Worm (Caenorhabditis elegans) whole organism, late embryonic: ENCODE measurements around the gene R01H2.8.

Experiments used
- C08G9.2 ChIP-seq: sonication (generic microtip); optimal IDR thresholded peaks from 2 replicates; lab custom pipeline; 2016; ENCODE audit warnings: mild to moderate bottlenecking, missing genetic modification characterization, moderate library complexity, missing compliant biosample characterization
- C38D4.7 ChIP-seq: fragments of 200-800 bp; sonication (Bioruptor generic); optimal IDR thresholded peaks from 2 replicates; lab custom pipeline; 2018; ENCODE audit warnings: mild to moderate bottlenecking, missing genetic modification characterization, moderate library complexity, missing compliant biosample characterization
- F13H6.1 ChIP-seq: sonication (generic microtip); optimal IDR thresholded peaks from 2 replicates; lab custom pipeline; 2016; ENCODE audit warnings: missing genetic modification characterization, missing compliant biosample characterization
- K09A11.1 ChIP-seq: sonication (generic microtip); optimal IDR thresholded peaks from 2 replicates; lab custom pipeline; 2017; ENCODE audit warnings: antibody characterized with exemption, mild to moderate bottlenecking, missing genetic modification characterization, missing compliant biosample characterization; ENCODE audit not compliant: insufficient read depth
- T23F11.4 ChIP-seq: fragments of 200-800 bp; sonication (Bioruptor generic); optimal IDR thresholded peaks from 2 replicates; lab custom pipeline; 2018; ENCODE audit warnings: mild to moderate bottlenecking, missing genetic modification characterization, missing compliant biosample characterization
- Y22D7AL.16 ChIP-seq: sonication (generic microtip); optimal IDR thresholded peaks from 2 replicates; lab custom pipeline; 2016; ENCODE audit warnings: missing genetic modification characterization, missing compliant biosample characterization
- ahr-1 ChIP-seq: sonication (generic microtip); optimal IDR thresholded peaks from 2 replicates; lab custom pipeline; 2016; ENCODE audit warnings: missing genetic modification characterization, missing compliant biosample characterization
- ceh-14 ChIP-seq: sonication (generic microtip); optimal IDR thresholded peaks from 2 replicates; lab custom pipeline; 2016; ENCODE audit warnings: missing genotype, missing genetic modification characterization, missing compliant biosample characterization
- ceh-18 ChIP-seq: sonication (generic microtip); optimal IDR thresholded peaks from 2 replicates; lab custom pipeline; 2016; ENCODE audit warnings: missing genetic modification characterization, missing compliant biosample characterization
- ceh-19 ChIP-seq: fragments of 200-800 bp; sonication (Bioruptor generic); optimal IDR thresholded peaks from 2 replicates; lab custom pipeline; 2018; ENCODE audit warnings: mild to moderate bottlenecking, missing genetic modification characterization, missing compliant biosample characterization
- ceh-2 ChIP-seq: sonication (generic microtip); optimal IDR thresholded peaks from 2 replicates; lab custom pipeline; 2016; ENCODE audit warnings: missing genotype, missing genetic modification characterization, missing compliant biosample characterization
- ceh-24 ChIP-seq: sonication (generic microtip); optimal IDR thresholded peaks from 2 replicates; lab custom pipeline; 2016; ENCODE audit warnings: mild to moderate bottlenecking, missing genetic modification characterization, missing compliant biosample characterization
- ceh-31 ChIP-seq: sonication (generic microtip); optimal IDR thresholded peaks from 2 replicates; lab custom pipeline; 2016; ENCODE audit warnings: missing genetic modification characterization, missing compliant biosample characterization
- ceh-34 ChIP-seq: sonication (generic microtip); optimal IDR thresholded peaks from 2 replicates; lab custom pipeline; 2016; ENCODE audit warnings: mild to moderate bottlenecking, missing genetic modification characterization, missing compliant biosample characterization
- ceh-45 ChIP-seq: fragments of 200-800 bp; sonication (Bioruptor generic); IDR thresholded peaks from 2 replicates; pipeline ENCODE4 v1.3.6; 2022; ENCODE audit warnings: missing genetic modification reagents, missing genetic modification characterization, missing compliant biosample characterization
- ceh-9 ChIP-seq: sonication (generic microtip); optimal IDR thresholded peaks from 2 replicates; lab custom pipeline; 2016; ENCODE audit warnings: mild to moderate bottlenecking, missing genetic modification characterization, inconsistent platforms, missing compliant biosample characterization
- che-1 ChIP-seq: sonication (generic microtip); optimal IDR thresholded peaks from 2 replicates; lab custom pipeline; 2016; ENCODE audit warnings: mild to moderate bottlenecking, missing genetic modification characterization, missing compliant biosample characterization
- dmd-4 ChIP-seq: sonication (generic microtip); optimal IDR thresholded peaks from 2 replicates; lab custom pipeline; 2016; ENCODE audit warnings: borderline replicate concordance, missing genetic modification characterization, missing compliant biosample characterization
- elt-2 ChIP-seq: sonication (generic microtip); optimal IDR thresholded peaks from 2 replicates; lab custom pipeline; 2016; ENCODE audit warnings: missing genetic modification reagents, missing genetic modification characterization, missing compliant biosample characterization
- elt-4 ChIP-seq: sonication (generic microtip); optimal IDR thresholded peaks from 2 replicates; lab custom pipeline; 2016; ENCODE audit warnings: missing genetic modification characterization, missing compliant biosample characterization
- ets-4 ChIP-seq: sonication (generic microtip); optimal IDR thresholded peaks from 2 replicates; lab custom pipeline; 2016; ENCODE audit warnings: missing genetic modification characterization, missing compliant biosample characterization
- fax-1 ChIP-seq: sonication (generic microtip); optimal IDR thresholded peaks from 2 replicates; lab custom pipeline; 2016; ENCODE audit warnings: missing genotype, missing genetic modification characterization, missing compliant biosample characterization
- fkh-10 ChIP-seq: fragments of 150-350 bp; optimal IDR thresholded peaks from 2 replicates; lab custom pipeline; 2014; ENCODE audit warnings: missing biosample characterization, missing genetic modification reagents, missing genetic modification characterization
- fkh-6 ChIP-seq: sonication (generic microtip); optimal IDR thresholded peaks from 2 replicates; lab custom pipeline; 2016; ENCODE audit warnings: missing genetic modification characterization, missing compliant biosample characterization
- gmeb-2 ChIP-seq: sonication (generic microtip); optimal IDR thresholded peaks from 2 replicates; lab custom pipeline; 2016; ENCODE audit warnings: missing genetic modification characterization, inconsistent platforms, missing compliant biosample characterization
- hlh-15 ChIP-seq: sonication (generic microtip); optimal IDR thresholded peaks from 2 replicates; lab custom pipeline; 2016; ENCODE audit warnings: missing genetic modification characterization, missing compliant biosample characterization
- hlh-6 ChIP-seq: sonication (generic microtip); optimal IDR thresholded peaks from 2 replicates; lab custom pipeline; 2016; ENCODE audit warnings: missing genotype, missing genetic modification characterization, missing compliant biosample characterization
- lim-6 ChIP-seq: sonication (generic microtip); optimal IDR thresholded peaks from 2 replicates; lab custom pipeline; 2016; ENCODE audit warnings: missing genetic modification characterization, missing compliant biosample characterization
- lin-11 ChIP-seq: fragments of 200-800 bp; sonication (Bioruptor generic); optimal IDR thresholded peaks from 2 replicates; lab custom pipeline; 2018; ENCODE audit warnings: mild to moderate bottlenecking, missing genetic modification characterization, missing compliant biosample characterization
- madf-2 ChIP-seq: sonication (generic microtip); optimal IDR thresholded peaks from 2 replicates; lab custom pipeline; 2017; ENCODE audit warnings: missing genetic modification characterization, missing compliant biosample characterization
- mec-3 ChIP-seq: sonication (generic microtip); optimal IDR thresholded peaks from 2 replicates; lab custom pipeline; 2016; ENCODE audit warnings: borderline replicate concordance, missing genetic modification characterization, missing compliant biosample characterization
- nfya-1 ChIP-seq: sonication (generic microtip); optimal IDR thresholded peaks from 2 replicates; lab custom pipeline; 2017; ENCODE audit warnings: missing genetic modification characterization, mild to moderate bottlenecking, missing compliant biosample characterization, antibody characterized with exemption, moderate library complexity
- nhr-11 ChIP-seq: fragments of 150-350 bp; optimal IDR thresholded peaks from 2 replicates; lab custom pipeline; 2014; ENCODE audit warnings: missing biosample characterization, missing genetic modification characterization
- nhr-232 ChIP-seq: sonication (generic microtip); optimal IDR thresholded peaks from 2 replicates; lab custom pipeline; 2016; ENCODE audit warnings: missing genetic modification characterization, missing compliant biosample characterization
- npax-4 ChIP-seq: sonication (generic microtip); optimal IDR thresholded peaks from 2 replicates; lab custom pipeline; 2016; ENCODE audit warnings: missing genetic modification characterization, missing compliant biosample characterization
- pat-9 ChIP-seq: fragments of 200-800 bp; sonication (Bioruptor generic); optimal IDR thresholded peaks from 2 replicates; lab custom pipeline; 2018; ENCODE audit warnings: mild to moderate bottlenecking, missing genetic modification characterization, moderate library complexity, missing compliant biosample characterization
- pax-1 ChIP-seq: fragments of 150-350 bp; optimal IDR thresholded peaks from 2 replicates; lab custom pipeline; 2014; ENCODE audit warnings: missing biosample characterization, missing genetic modification characterization
- ref-2 ChIP-seq: sonication (generic microtip); optimal IDR thresholded peaks from 2 replicates; lab custom pipeline; 2016; ENCODE audit warnings: missing genetic modification characterization, missing compliant biosample characterization
- sdc-2 ChIP-seq: sonication (generic microtip); optimal IDR thresholded peaks from 2 replicates; lab custom pipeline; 2016; ENCODE audit warnings: missing genotype, missing genetic modification characterization, missing compliant biosample characterization
- sox-2 ChIP-seq: fragments of 200-800 bp; sonication (Bioruptor generic); IDR thresholded peaks from 2 replicates; pipeline ENCODE4 v1.3.6; 2022; ENCODE audit warnings: missing genetic modification reagents, missing genetic modification characterization, missing compliant biosample characterization
- syd-9 ChIP-seq: sonication (generic microtip); optimal IDR thresholded peaks from 2 replicates; lab custom pipeline; 2016; ENCODE audit warnings: mild to moderate bottlenecking, missing genetic modification characterization, moderate library complexity, missing compliant biosample characterization
- tbx-2 ChIP-seq: sonication (generic microtip); optimal IDR thresholded peaks from 2 replicates; lab custom pipeline; 2016; ENCODE audit warnings: missing genetic modification characterization, missing compliant biosample characterization
- tbx-7 ChIP-seq: sonication (generic microtip); optimal IDR thresholded peaks from 2 replicates; lab custom pipeline; 2016; ENCODE audit warnings: missing genotype, missing genetic modification characterization, missing compliant biosample characterization
- ttx-3 ChIP-seq: sonication (generic microtip); optimal IDR thresholded peaks from 2 replicates; lab custom pipeline; 2016; ENCODE audit warnings: missing genetic modification reagents, missing genetic modification characterization, missing compliant biosample characterization
- unc-3 ChIP-seq, 2 experiments: fragments of 200-800 bp in 1 of 2; sonication (Bioruptor generic) in 1 of 2; sonication (generic microtip) in 1 of 2; conservative IDR thresholded peaks in 1 of 2; optimal IDR thresholded peaks in 1 of 2; 2 replicates each; pipeline versions ENCODE4 v1.3.6 to Lab custom; 2016 to 2022; ENCODE audit warnings: missing compliant biosample characterization in 2 of 2, missing genetic modification characterization in 2 of 2, missing genetic modification reagents in 1 of 2
- ztf-16 ChIP-seq: sonication (generic microtip); optimal IDR thresholded peaks from 2 replicates; lab custom pipeline; 2017; ENCODE audit warnings: missing genetic modification characterization, missing compliant biosample characterization

R01H2.8 gene

DNA sequence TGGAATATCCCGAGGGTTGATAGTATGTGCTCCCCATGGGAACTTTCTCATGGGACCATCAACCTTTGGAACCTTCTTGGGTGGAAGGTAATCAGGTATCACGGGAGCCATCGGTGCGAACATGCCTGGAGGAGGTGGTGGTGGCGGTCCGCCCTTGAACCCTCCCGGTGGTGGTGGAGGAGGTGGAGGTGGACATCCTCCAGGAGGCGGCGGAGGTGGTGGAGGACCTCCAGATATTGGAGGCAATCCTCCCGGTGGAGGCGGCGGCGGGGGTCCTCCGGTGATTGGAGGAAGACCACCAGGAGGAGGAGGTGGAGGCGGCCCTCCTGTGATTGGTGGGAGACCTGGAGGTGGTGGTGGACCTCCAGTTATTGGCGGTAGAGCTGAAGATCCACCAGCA, 43.0 kb upstream of the R01H2.8 start:
- TF ChIP-seq madf-2 (tag; lab: Kevin White, UChicago), result no peak
- TF ChIP-seq, all 69 proteins: peak for 0

DNA sequence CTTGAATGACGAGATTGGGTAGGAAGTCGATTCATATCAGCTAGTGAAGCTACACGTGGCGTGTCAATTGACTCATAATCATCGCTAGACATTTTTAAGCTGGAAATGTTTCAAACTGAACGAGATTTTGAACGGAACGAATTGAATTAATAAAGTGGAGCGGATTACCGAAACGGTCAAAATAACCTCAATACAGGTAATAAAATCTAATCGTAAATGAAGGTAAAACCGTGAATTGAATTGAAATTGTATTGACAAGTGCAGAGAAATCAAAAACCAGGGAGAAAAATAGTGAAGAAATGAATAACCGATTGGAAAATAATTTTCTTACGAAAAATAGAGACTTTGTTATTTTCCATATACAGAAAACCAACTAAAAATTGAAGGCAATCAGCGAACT, 39.8 kb upstream of the R01H2.8 start, which contains the start of gene cyk-1:
cyk-1 (minus strand) TSS at position 101 of the 400 bp plus-strand sequence.
- no peak for TF ChIP-seq dmd-4 (tag; lab: Kevin White, UChicago)
- no peak for TF ChIP-seq fkh-10 (GFP tag; lab: Kevin White, UChicago)
- no peak for TF ChIP-seq lin-11
- TF ChIP-seq ahr-1 (tag; lab: Kevin White, UChicago), result no peak
- no peak for TF ChIP-seq F13H6.1 (tag; lab: Kevin White, UChicago)
- TF ChIP-seq fax-1 (tag; lab: Kevin White, UChicago), result no peak
- TF ChIP-seq ref-2 (tag; lab: Kevin White, UChicago), result no peak
- no peak for TF ChIP-seq che-1
- no peak for TF ChIP-seq K09A11.1 (tag; lab: Kevin White, UChicago)
- no peak for TF ChIP-seq sox-2
- no peak for TF ChIP-seq pax-1 (tag; lab: Kevin White, UChicago)
- TF ChIP-seq ceh-19 (GFP tag; lab: Kevin White, UChicago), result no peak
- TF ChIP-seq lim-6 (tag; lab: Kevin White, UChicago), result no peak
- TF ChIP-seq pat-9 (tag; lab: Kevin White, UChicago), result no peak
- TF ChIP-seq elt-2 (tag; lab: Kevin White, UChicago), result no peak
- no peak for TF ChIP-seq mec-3 (tag; lab: Kevin White, UChicago)
- TF ChIP-seq ceh-2 (tag; lab: Kevin White, UChicago), result no peak
- no peak for TF ChIP-seq nfya-1 (tag; lab: Kevin White, UChicago)
- TF ChIP-seq tbx-7 (tag; lab: Kevin White, UChicago), result no peak

DNA sequence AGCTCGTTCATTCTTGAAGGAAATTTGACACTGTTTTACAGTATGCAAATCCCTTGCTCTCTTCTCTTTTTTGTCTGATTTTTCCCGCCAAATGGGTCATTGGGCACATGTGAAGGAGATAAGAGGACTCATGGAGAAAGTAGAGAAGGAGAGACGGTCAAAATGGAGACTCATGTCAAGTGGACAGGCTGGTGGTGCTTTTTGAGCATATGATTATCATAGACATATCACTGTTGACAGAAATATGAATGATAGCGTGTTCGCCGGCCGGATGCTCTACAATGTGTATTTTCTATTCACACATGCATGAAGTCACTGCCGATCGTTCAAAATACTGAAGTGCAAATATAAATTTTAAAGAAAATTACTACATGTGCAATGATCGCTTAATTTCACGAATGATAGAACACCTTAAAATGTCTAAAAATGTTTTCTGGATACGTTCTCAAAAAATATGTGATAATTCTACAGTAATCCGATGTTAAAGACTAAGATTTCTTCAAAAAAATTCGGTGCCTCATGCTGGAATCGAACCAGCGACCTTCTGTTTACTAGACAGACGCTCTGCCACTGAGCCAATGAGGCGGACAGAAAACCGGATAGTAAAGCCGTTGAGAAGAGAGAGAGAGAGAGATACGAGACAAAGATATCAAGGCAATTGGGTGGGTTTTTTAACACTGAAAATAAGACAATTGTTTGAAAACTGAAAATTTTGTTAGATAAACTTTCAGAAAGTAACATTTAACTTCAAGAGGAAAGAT, 38.6 kb upstream of the R01H2.8 start:
- no peak for TF ChIP-seq ets-4 (tag; lab: Kevin White, UChicago)
- TF ChIP-seq hlh-15 (tag; lab: Kevin White, UChicago), result peak; percentile 3
- peak; percentile 35 for TF ChIP-seq nhr-232
- TF ChIP-seq hlh-6, result peak; percentile 75
- TF ChIP-seq Y22D7AL.16 (tag; lab: Kevin White, UChicago), result peak; percentile 23
- TF ChIP-seq ref-2 (tag; lab: Kevin White, UChicago), result peak; percentile 12
- TF ChIP-seq C38D4.7 (GFP tag; lab: Kevin White, UChicago), result peak; percentile 49
- peak; percentile 55 for TF ChIP-seq ttx-3 (tag; lab: Kevin White, UChicago)
- TF ChIP-seq unc-3 (GFP tag; conservative IDR thresholded peaks at IDR 0.05; lab: Robert Waterston, UW), result no peak
- TF ChIP-seq unc-3 (tag; optimal IDR thresholded peaks at IDR 0.05; lab: Kevin White, UChicago), result peak; percentile 9
- TF ChIP-seq nfya-1 (tag; lab: Kevin White, UChicago), result peak; percentile 38
- TF ChIP-seq elt-4, result no peak
- peak; percentile 8 for TF ChIP-seq elt-2 (tag; lab: Kevin White, UChicago)
- no peak for TF ChIP-seq ceh-24
- no peak for TF ChIP-seq ceh-14
- no peak for TF ChIP-seq madf-2 (tag; lab: Kevin White, UChicago)
- no peak for TF ChIP-seq ceh-9 (tag; lab: Kevin White, UChicago)
- no peak for TF ChIP-seq T23F11.4 (GFP tag; lab: Kevin White, UChicago)
- TF ChIP-seq syd-9, result peak; percentile 25
- peak; percentile 24 for TF ChIP-seq ztf-16 (tag; lab: Kevin White, UChicago)
- TF ChIP-seq ceh-18 (tag; lab: Kevin White, UChicago), result peak; percentile 12
- TF ChIP-seq ceh-31 (tag; lab: Kevin White, UChicago), result no peak
- peak; percentile 33 for TF ChIP-seq pat-9 (tag; lab: Kevin White, UChicago)
- TF ChIP-seq ceh-45, result no peak
- no peak for TF ChIP-seq ceh-34
- no peak for TF ChIP-seq nhr-11 (tag; lab: Kevin White, UChicago)
- no peak for TF ChIP-seq C08G9.2
- TF ChIP-seq fkh-6 (tag; lab: Kevin White, UChicago), result no peak
- TF ChIP-seq fkh-10 (GFP tag; lab: Kevin White, UChicago), result no peak
- TF ChIP-seq lim-6 (tag; lab: Kevin White, UChicago), result no peak
- TF ChIP-seq tbx-2, result peak; percentile 6
- TF ChIP-seq che-1, result peak; percentile 41
- peak; percentile 17 for TF ChIP-seq ahr-1 (tag; lab: Kevin White, UChicago)
- peak; percentile 50 for TF ChIP-seq gmeb-2 (tag; lab: Kevin White, UChicago)
- TF ChIP-seq npax-4, result peak; percentile 13
- no peak for TF ChIP-seq sdc-2 (tag; lab: Kevin White, UChicago)
